Fruit fly (Drosophila melanogaster) whole organism, wandering third instar larva: ENCODE results near the gene CG18094.

Experiments used
- Abd-B ChIP-seq: fragments of >200 bp; optimal IDR thresholded peaks from 2 replicates; lab custom pipeline; 2017; ENCODE audit warnings: missing biosample characterization, missing genetic modification characterization
- CG9705 ChIP-seq: fragments of 200-800 bp; sonication (Bioruptor generic); optimal IDR thresholded peaks from 2 replicates; lab custom pipeline; 2018; ENCODE audit warnings: missing biosample characterization, mild to moderate bottlenecking, missing genetic modification characterization
- CrebA ChIP-seq: fragments of 200-800 bp; sonication (Bioruptor generic); optimal IDR thresholded peaks from 2 replicates; lab custom pipeline; 2016; ENCODE audit warnings: missing biosample characterization, mild to moderate bottlenecking, missing genetic modification characterization, borderline replicate concordance
- Dfd ChIP-seq: fragments of >200 bp; optimal IDR thresholded peaks from 2 replicates; lab custom pipeline; 2017; ENCODE audit warnings: missing biosample characterization, missing genetic modification characterization
- Dif ChIP-seq: fragments of 200-275, 200-300 bp; sonication (Bioruptor generic); optimal IDR thresholded peaks from 2 replicates; lab custom pipeline; 2018; ENCODE audit warnings: missing biosample characterization, missing genetic modification characterization; ENCODE audit not compliant: partially characterized antibody
- HLH106 ChIP-seq: fragments of 200-800 bp; optimal IDR thresholded peaks from 3 replicates; lab custom pipeline; 2019; ENCODE audit warnings: missing biosample characterization, mild to moderate bottlenecking, missing genetic modification characterization, moderate library complexity
- Hnf4 ChIP-seq: fragments of 200-800 bp; sonication (Bioruptor generic); optimal IDR thresholded peaks from 2 replicates; lab custom pipeline; 2016; ENCODE audit warnings: missing biosample characterization, mild to moderate bottlenecking, missing genetic modification characterization
- Hr78 ChIP-seq: fragments of >200 bp; optimal IDR thresholded peaks from 2 replicates; lab custom pipeline; 2017; ENCODE audit warnings: missing biosample characterization, missing genetic modification characterization
- Hr83 ChIP-seq: fragments of 200-300 bp; sonication (Bioruptor generic); optimal IDR thresholded peaks from 2 replicates; lab custom pipeline; 2016; ENCODE audit warnings: missing biosample characterization, mild to moderate bottlenecking, missing genetic modification characterization, moderate library complexity; ENCODE audit not compliant: poor library complexity, severe bottlenecking
- Jra ChIP-seq: sonication (Bioruptor generic); optimal IDR thresholded peaks from 2 replicates; lab custom pipeline; 2016; ENCODE audit warnings: missing biosample characterization, missing genetic modification characterization
- OdsH ChIP-seq: fragments of 200-800 bp; sonication (Bioruptor generic); optimal IDR thresholded peaks from 2 replicates; lab custom pipeline; 2016; ENCODE audit warnings: missing biosample characterization, mild to moderate bottlenecking, missing genetic modification characterization
- Rel ChIP-seq, 2 experiments: fragments of 200-800 bp; sonication (Bioruptor generic) in 1 of 2; optimal IDR thresholded peaks; 2 replicates in 1 of 2; 3 replicates in 1 of 2; lab custom pipeline; 2016 to 2019; ENCODE audit warnings: mild to moderate bottlenecking in 2 of 2, missing biosample characterization in 2 of 2, missing genetic modification characterization in 2 of 2, moderate library complexity in 1 of 2
- Sp1 ChIP-seq: fragments of 200-800 bp; sonication (Bioruptor generic); optimal IDR thresholded peaks from 3 replicates; lab custom pipeline; 2019; ENCODE audit warnings: missing biosample characterization, mild to moderate bottlenecking, missing genetic modification characterization, moderate library complexity
- Vsx2 ChIP-seq: fragments of 200-300, 225-300 bp; sonication (Bioruptor generic); optimal IDR thresholded peaks from 2 replicates; lab custom pipeline; 2018; ENCODE audit warnings: missing biosample characterization, missing genetic modification characterization; ENCODE audit not compliant: partially characterized antibody
- br ChIP-seq: fragments of 200-800 bp; sonication (Bioruptor generic); optimal IDR thresholded peaks from 2 replicates; lab custom pipeline; 2016; ENCODE audit warnings: missing biosample characterization, missing genetic modification characterization
- brk ChIP-seq: fragments of 200-800 bp; sonication (Bioruptor generic); optimal IDR thresholded peaks from 2 replicates; lab custom pipeline; 2016; ENCODE audit warnings: missing biosample characterization, mild to moderate bottlenecking, missing genetic modification characterization
- dl ChIP-seq, 2 experiments: fragments of 175-275, 200-275 bp in 1 of 2; fragments of 200-275 bp in 1 of 2; sonication (Bioruptor generic); optimal IDR thresholded peaks; lab custom pipeline; 2018; ENCODE audit warnings: mild to moderate bottlenecking in 2 of 2, missing biosample characterization in 2 of 2, missing genetic modification characterization in 2 of 2, moderate library complexity in 2 of 2; ENCODE audit not compliant: partially characterized antibody in 2 of 2, insufficient read depth in 1 of 2
- dmrt93B ChIP-seq: fragments of 200-800 bp; sonication (Bioruptor generic); optimal IDR thresholded peaks from 2 replicates; lab custom pipeline; 2018; ENCODE audit warnings: missing biosample characterization, mild to moderate bottlenecking, missing genetic modification characterization
- dsf ChIP-seq: sonication (Bioruptor generic); optimal IDR thresholded peaks from 2 replicates; lab custom pipeline; 2016; ENCODE audit warnings: missing biosample characterization, missing genetic modification characterization, borderline replicate concordance
- ey ChIP-seq: fragments of 200-800 bp; sonication (Bioruptor generic); optimal IDR thresholded peaks from 2 replicates; lab custom pipeline; 2016; ENCODE audit warnings: missing biosample characterization, missing genetic modification characterization
- foxo ChIP-seq, 2 experiments: fragments of 200-800 bp; sonication (Bioruptor generic); optimal IDR thresholded peaks; 2 replicates in 1 of 2; 3 replicates in 1 of 2; lab custom pipeline; 2016 to 2017; ENCODE audit warnings: missing biosample characterization in 2 of 2, missing genetic modification characterization in 2 of 2
- fru ChIP-seq: fragments of 200-800 bp; sonication (Bioruptor generic); optimal IDR thresholded peaks from 3 replicates; lab custom pipeline; 2016; ENCODE audit warnings: missing biosample characterization, mild to moderate bottlenecking, missing genetic modification characterization
- h ChIP-seq: fragments of 200-800 bp; sonication (Bioruptor generic); optimal IDR thresholded peaks from 3 replicates; lab custom pipeline; 2016; ENCODE audit warnings: missing biosample characterization, mild to moderate bottlenecking, missing genetic modification characterization
- psq ChIP-seq: fragments of 200-800 bp; sonication (Bioruptor generic); optimal IDR thresholded peaks from 3 replicates; lab custom pipeline; 2017; ENCODE audit warnings: missing biosample characterization, mild to moderate bottlenecking, missing genetic modification characterization, moderate library complexity
- rgr ChIP-seq: fragments of 200-800 bp; sonication (Bioruptor generic); optimal IDR thresholded peaks from 3 replicates; lab custom pipeline; 2016; ENCODE audit warnings: missing biosample characterization, mild to moderate bottlenecking, missing genetic modification characterization
- sv ChIP-seq: fragments of 200-800 bp; sonication (Bioruptor generic); optimal IDR thresholded peaks from 3 replicates; lab custom pipeline; 2016; ENCODE audit warnings: missing biosample characterization, missing genetic modification characterization
- tai ChIP-seq: sonication (Bioruptor generic); optimal IDR thresholded peaks from 2 replicates; lab custom pipeline; 2016; ENCODE audit warnings: missing biosample characterization, missing genetic modification characterization
- usp ChIP-seq: fragments of >200 bp; optimal IDR thresholded peaks from 2 replicates; lab custom pipeline; 2017; ENCODE audit warnings: missing biosample characterization, missing genetic modification characterization
- woc ChIP-seq: sonication (Bioruptor generic); optimal IDR thresholded peaks from 2 replicates; lab custom pipeline; 2016; ENCODE audit warnings: missing biosample characterization, mild to moderate bottlenecking, missing genetic modification characterization

The CG18094 gene

dm6 chr2L:19454070-19454751, 35.9 kb upstream of the CG18094 start, which contains the start of gene CG10026:
TSS of gene CG10026 (plus strand) at chr2L:19454256.
- TF ChIP-seq Vsx2 (GFP tag; lab: Kevin White, UChicago), result no peak
- peak; percentile 31 for TF ChIP-seq woc (GFP tag; lab: Kevin White, UChicago)
- TF ChIP-seq CrebA (GFP tag; lab: Kevin White, UChicago), result no peak
- no peak for TF ChIP-seq Rel (GFP tag; optimal IDR thresholded peaks at IDR 0.05; lab: Kevin White, UChicago)
- no peak for TF ChIP-seq Rel (tag; optimal IDR thresholded peaks at IDR 0.05; lab: Kevin White, UChicago)
- TF ChIP-seq Dif (GFP tag; lab: Kevin White, UChicago), result peak; percentile 34
- TF ChIP-seq OdsH (GFP tag; lab: Kevin White, UChicago), result peak; percentile 58
- peak; percentile 62 for TF ChIP-seq rgr (GFP tag; lab: Kevin White, UChicago)
- peak; percentile 59 for TF ChIP-seq br (GFP tag; lab: Kevin White, UChicago)
- TF ChIP-seq psq (GFP tag; lab: Kevin White, UChicago), result peak; percentile 61
- peak; percentile 52 for TF ChIP-seq fru (GFP tag; lab: Kevin White, UChicago)
- no peak for TF ChIP-seq usp (GFP tag; lab: Kevin White, UChicago)
- peak; percentile 53 for TF ChIP-seq HLH106 (tag; lab: Kevin White, UChicago)
- TF ChIP-seq Sp1 (GFP tag; lab: Kevin White, UChicago), result peak; percentile 51
- peak; percentile 25 for TF ChIP-seq h (GFP tag; lab: Kevin White, UChicago)
- peak in 1 of 2 experiments; percentile 16 for TF ChIP-seq foxo (GFP tag; optimal IDR thresholded peaks at IDR 0.05; lab: Kevin White, UChicago)
- TF ChIP-seq Dfd (GFP tag; lab: Kevin White, UChicago), result no peak
- TF ChIP-seq Jra (GFP tag; lab: Kevin White, UChicago), result no peak
- TF ChIP-seq ey (GFP tag; lab: Kevin White, UChicago), result peak; percentile 59
- no peak for TF ChIP-seq Abd-B
- TF ChIP-seq, all 38 proteins: peak for 12

- TF ChIP-seq brk (GFP tag; lab: Kevin White, UChicago) (no peak), foxo (GFP tag; optimal IDR thresholded peaks at IDR 0.05; lab: Kevin White, UChicago) (no peak), CrebA (GFP tag; lab: Kevin White, UChicago) (no peak), Hr78 (GFP tag; lab: Kevin White, UChicago) (no peak), Hnf4 (no peak), sv (GFP tag; lab: Kevin White, UChicago) (no peak), Hr83 (no peak), OdsH (GFP tag; lab: Kevin White, UChicago) (no peak), Vsx2 (GFP tag; lab: Kevin White, UChicago) (no peak), tai (no peak), Sp1 (GFP tag; lab: Kevin White, UChicago) (no peak), woc (GFP tag; lab: Kevin White, UChicago) (no peak), HLH106 (tag; lab: Kevin White, UChicago) (no peak)
Measured at dm6 chr2L:19455209-19455608, 34.9 kb upstream of the CG18094 start.

dm6 chr2L:19455723-19456122, 34.3 kb upstream of the CG18094 start:
- TF ChIP-seq dsf (GFP tag; lab: Kevin White, UChicago) (no peak), Rel (GFP tag; optimal IDR thresholded peaks at IDR 0.05; lab: Kevin White, UChicago) (no peak), Rel (tag; optimal IDR thresholded peaks at IDR 0.05; lab: Kevin White, UChicago) (peak; percentile 93)
- TF ChIP-seq, all 38 proteins: peak for 1

- TF ChIP-seq Vsx2 (GFP tag; lab: Kevin White, UChicago), result no peak
- TF ChIP-seq dsf (GFP tag; lab: Kevin White, UChicago), result no peak
- TF ChIP-seq h (GFP tag; lab: Kevin White, UChicago), result no peak
- no peak for TF ChIP-seq psq (GFP tag; lab: Kevin White, UChicago)
- no peak for TF ChIP-seq dmrt93B (GFP tag; lab: Kevin White, UChicago)
Measured at dm6 chr2L:19457890-19458580, 32.0 kb upstream of the CG18094 start.

dm6 chr2L:19459404-19459803, 30.7 kb upstream of the CG18094 start:
- no peak for TF ChIP-seq Hr78 (GFP tag; lab: Kevin White, UChicago)
- no peak for TF ChIP-seq CG9705 (GFP tag; lab: Kevin White, UChicago)
- no peak for TF ChIP-seq dl (GFP tag; optimal IDR thresholded peaks at IDR 0.05; lab: Kevin White, UChicago; ENCODE audit: insufficient read depth in 1 of 2, partially characterized antibody in 2 of 2)
